Worm (Caenorhabditis elegans) whole organism, L4/young adult: Measurements from ENCODE around the gene C40C9.4.

Experiments used
- W03F9.2 ChIP-seq: fragments of 150-350 bp; optimal IDR thresholded peaks from 2 replicates; lab custom pipeline; 2014; ENCODE audit warnings: missing biosample characterization, missing genetic modification characterization
- dao-5 ChIP-seq: sonication (generic microtip); optimal IDR thresholded peaks from 2 replicates; lab custom pipeline; 2016; ENCODE audit warnings: missing genotype, missing genetic modification characterization, moderate library complexity, missing compliant biosample characterization

ce11 chrX:13670966-13671365, 20.1 kb downstream of the C40C9.4 start:
- TF ChIP-seq W03F9.2 (tag; lab: Kevin White, UChicago): no peak
- TF ChIP-seq dao-5 (tag; lab: Kevin White, UChicago): no peak
